Fruit fly (Drosophila melanogaster): ENCODE data around the gene mud.
A peak's percentile ranks its signal among the peaks of the same experiment; 100 is the strongest.

The mud gene

dm6 chrX:14233843-14234337, 13.6 kb upstream of the mud start, which contains the start of gene CG42271:
Gene CG42271 (minus strand): TSS chrX:14234066.
- peak; percentile 26 for TF ChIP-seq CG34406 (GFP tag; optimal IDR thresholded peaks at IDR 0.05)
- TF ChIP-seq fkh (GFP tag; optimal IDR thresholded peaks at IDR 0.05): no peak
- no peak for TF ChIP-seq CG1621 (tag; optimal IDR thresholded peaks at IDR 0.05)
- no peak for TF ChIP-seq CG9139 (GFP tag; optimal IDR thresholded peaks at IDR 0.05)
- peak; percentile 28 for TF ChIP-seq lz (GFP tag; optimal IDR thresholded peaks at IDR 0.05)
- no peak for TF ChIP-seq OdsH (GFP tag; optimal IDR thresholded peaks at IDR 0.05)
- TF ChIP-seq eg (GFP tag; IDR thresholded peaks at IDR 0.05): 0 out of 3 replicates have a peak, but pooled peaks have one; percentile 26
- no peak for TF ChIP-seq CG15336 (GFP tag; IDR thresholded peaks at IDR 0.05)
- TF ChIP-seq CG3032 (tag; optimal IDR thresholded peaks at IDR 0.05): peak; percentile 15
- TF ChIP-seq CG11294 (GFP tag; IDR thresholded peaks at IDR 0.05): no peak
- TF ChIP-seq dsx (GFP tag; optimal IDR thresholded peaks at IDR 0.05; ENCODE audit: poor library complexity, severe bottlenecking): peak; percentile 93
- peak; percentile 67 for TF ChIP-seq svp (GFP tag)
- no peak for TF ChIP-seq Gug (GFP tag; IDR thresholded peaks at IDR 0.05)
- TF ChIP-seq dac (GFP tag; optimal IDR thresholded peaks at IDR 0.05): no peak
- peak; percentile 21 for TF ChIP-seq esn (GFP tag; optimal IDR thresholded peaks at IDR 0.05)
- TF ChIP-seq Eip78C (GFP tag): no peak
- no peak for TF ChIP-seq Hr39 (GFP tag; optimal IDR thresholded peaks at IDR 0.05)

DNA sequence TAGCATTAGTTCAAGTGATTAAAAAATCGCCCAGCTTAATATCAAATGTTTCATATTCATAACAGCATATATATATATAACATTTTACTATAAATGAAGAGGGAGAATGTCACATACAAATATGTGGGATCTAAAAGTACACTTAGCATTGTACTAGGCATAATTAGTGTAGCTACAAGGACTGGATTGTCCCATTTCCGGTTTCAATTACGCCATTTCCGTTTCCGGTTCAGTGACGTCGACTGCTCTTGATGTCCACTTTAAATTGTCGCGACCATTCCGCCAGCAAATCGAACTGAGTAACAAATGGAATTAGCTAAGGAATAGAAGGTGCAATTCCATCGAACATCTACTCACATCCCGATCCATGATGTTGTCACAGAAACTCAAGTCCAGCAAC, 13.1 kb upstream of the mud start:
- TF ChIP-seq dac (GFP tag; optimal IDR thresholded peaks at IDR 0.05) (no peak), Blimp-1 (GFP tag; optimal IDR thresholded peaks at IDR 0.05) (no peak), CG31627 (GFP tag; optimal IDR thresholded peaks at IDR 0.05) (no peak), fd59A (GFP tag; optimal IDR thresholded peaks at IDR 0.05) (no peak), CG6854 (GFP tag; optimal IDR thresholded peaks at IDR 0.05) (peak; percentile 4), Eip78C (GFP tag) (peak; percentile 13), CG8119 (GFP tag; IDR thresholded peaks at IDR 0.05) (no peak)

DNA sequence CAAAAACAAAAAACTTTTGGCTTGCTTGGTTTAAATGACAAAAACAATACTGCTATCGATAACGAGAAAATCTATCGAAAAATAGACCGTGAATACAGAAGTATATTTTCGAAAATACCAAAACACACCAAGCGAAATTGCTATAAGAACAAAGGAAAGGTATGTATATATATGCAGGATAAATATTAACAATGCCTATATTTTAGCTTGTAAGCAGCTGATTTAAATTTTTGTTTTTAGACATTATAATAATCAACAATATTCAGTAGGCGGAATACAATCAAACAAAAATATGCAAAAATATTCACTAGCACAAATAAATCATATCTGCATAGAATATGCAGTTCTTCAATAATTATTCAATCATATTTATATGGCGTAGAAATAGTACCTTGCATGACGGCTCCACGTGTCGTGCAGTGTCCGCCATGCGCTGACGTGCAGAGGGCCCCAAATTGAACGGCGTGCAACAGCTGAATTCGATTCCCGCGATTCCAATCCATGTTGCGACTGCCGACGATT, 9.6 kb upstream of the mud start, which contains the start of the genes Fbxl4 and Dus2:
Gene Fbxl4 (minus strand): TSS at position 51 of the 522 bp plus-strand sequence.
Gene Dus2 (plus strand): TSS at position 116 of the 522 bp plus-strand sequence.
- TF ChIP-seq CG8632 (GFP tag; optimal IDR thresholded peaks at IDR 0.05) (peak; percentile 83), Ets96B (tag; optimal IDR thresholded peaks at IDR 0.05) (peak; percentile 84), CG3032 (tag; optimal IDR thresholded peaks at IDR 0.05) (peak; percentile 87), Blimp-1 (GFP tag; optimal IDR thresholded peaks at IDR 0.05) (peak; percentile 68), CG32006 (GFP tag; optimal IDR thresholded peaks at IDR 0.05) (peak; percentile 90), CG16779 (tag; optimal IDR thresholded peaks at IDR 0.05) (no peak), CG3919 (GFP tag; optimal IDR thresholded peaks at IDR 0.05) (peak; percentile 92), dsx (GFP tag; optimal IDR thresholded peaks at IDR 0.05; ENCODE audit: poor library complexity, severe bottlenecking) (peak; percentile 76), Smox (GFP tag; optimal IDR thresholded peaks at IDR 0.05) (peak; percentile 90), CG8119 (GFP tag; IDR thresholded peaks at IDR 0.05) (peak; percentile 85), fd59A (GFP tag; optimal IDR thresholded peaks at IDR 0.05) (peak; percentile 76), CG7368 (GFP tag; optimal IDR thresholded peaks at IDR 0.05) (peak; percentile 84), OdsH (GFP tag; optimal IDR thresholded peaks at IDR 0.05) (peak; percentile 91), eg (GFP tag; IDR thresholded peaks at IDR 0.05) (peak; percentile 89), Sox102F (GFP tag; optimal IDR thresholded peaks at IDR 0.05) (peak; percentile 86), pdm3 (GFP tag; optimal IDR thresholded peaks at IDR 0.05) (peak; percentile 93), Sox15 (GFP tag; optimal IDR thresholded peaks at IDR 0.05) (peak; percentile 91), CG9139 (GFP tag; optimal IDR thresholded peaks at IDR 0.05) (peak; percentile 43), topi (GFP tag; optimal IDR thresholded peaks at IDR 0.05) (peak; percentile 94), CG6808 (GFP tag; optimal IDR thresholded peaks at IDR 0.05) (peak; percentile 81), Sox14 (GFP tag; optimal IDR thresholded peaks at IDR 0.05) (peak; percentile 96), CG6276 (GFP tag; optimal IDR thresholded peaks at IDR 0.05) (peak; percentile 75), CG34406 (GFP tag; optimal IDR thresholded peaks at IDR 0.05) (peak; percentile 86), Eip93F (GFP tag; optimal IDR thresholded peaks at IDR 0.05) (peak; percentile 68), Eip78C (GFP tag) (peak; percentile 96), CG31627 (GFP tag; optimal IDR thresholded peaks at IDR 0.05) (peak; percentile 94), ss (GFP tag; optimal IDR thresholded peaks at IDR 0.05) (peak; percentile 67 to 82), acj6 (GFP tag; optimal IDR thresholded peaks at IDR 0.05) (peak; percentile 94), esn (GFP tag; optimal IDR thresholded peaks at IDR 0.05) (peak; percentile 93), salr (GFP tag; optimal IDR thresholded peaks at IDR 0.05) (peak; percentile 73 to 89), CG10669 (GFP tag; optimal IDR thresholded peaks at IDR 0.05) (peak; percentile 84), Hr4 (GFP tag; optimal IDR thresholded peaks at IDR 0.05) (peak; percentile 93), Hr38 (GFP tag; optimal IDR thresholded peaks at IDR 0.05) (peak; percentile 47), Met (GFP tag; optimal IDR thresholded peaks at IDR 0.05) (peak; percentile 91), spab (GFP tag; optimal IDR thresholded peaks at IDR 0.05) (peak; percentile 73), CG6854 (GFP tag; optimal IDR thresholded peaks at IDR 0.05) (peak; percentile 52)

Measured in whole organism, prepupa.